Worm (Caenorhabditis elegans) whole organism, L4/young adult: Measurements from ENCODE around the gene irld-50.

Experiments used
- W03F9.2 ChIP-seq: fragments of 150-350 bp; optimal IDR thresholded peaks from 2 replicates; lab custom pipeline; 2014; ENCODE audit warnings: missing biosample characterization, missing genetic modification characterization
- dao-5 ChIP-seq: sonication (generic microtip); optimal IDR thresholded peaks from 2 replicates; lab custom pipeline; 2016; ENCODE audit warnings: missing genotype, missing genetic modification characterization, moderate library complexity, missing compliant biosample characterization
- him-1 ChIP-seq: sonication (generic microtip); optimal IDR thresholded peaks from 2 replicates; lab custom pipeline; 2016; ENCODE audit warnings: missing genotype, missing genetic modification reagents, missing genetic modification characterization, missing compliant biosample characterization

The irld-50 gene

DNA sequence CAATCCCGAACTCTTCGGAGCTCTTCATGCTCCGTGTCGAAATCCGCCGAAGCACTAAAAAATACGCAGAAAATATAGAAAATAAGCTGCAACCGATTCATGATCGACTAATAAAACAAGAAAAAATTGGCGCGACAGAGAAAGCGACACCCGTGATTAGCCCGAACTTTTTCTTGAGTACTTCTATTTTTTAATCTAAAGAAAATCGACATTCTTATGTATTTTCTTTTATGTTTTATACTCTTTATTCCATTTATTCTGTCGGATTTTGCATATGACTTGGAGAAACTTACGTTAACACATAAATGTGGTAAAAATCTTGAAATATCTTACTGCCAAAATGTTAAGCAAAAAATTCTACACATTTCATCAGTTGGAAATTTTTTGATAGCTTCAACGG lies at the start of gene irld-50, which contains the start of gene irld-49:
Gene irld-50 (minus strand): TSS at position 101 of the 400 bp plus-strand sequence.
Gene irld-49 (plus strand): TSS at position 211 of the 400 bp plus-strand sequence.
- no peak for TF ChIP-seq dao-5
- TF ChIP-seq W03F9.2 (tag; lab: Kevin White, UChicago), result no peak

DNA sequence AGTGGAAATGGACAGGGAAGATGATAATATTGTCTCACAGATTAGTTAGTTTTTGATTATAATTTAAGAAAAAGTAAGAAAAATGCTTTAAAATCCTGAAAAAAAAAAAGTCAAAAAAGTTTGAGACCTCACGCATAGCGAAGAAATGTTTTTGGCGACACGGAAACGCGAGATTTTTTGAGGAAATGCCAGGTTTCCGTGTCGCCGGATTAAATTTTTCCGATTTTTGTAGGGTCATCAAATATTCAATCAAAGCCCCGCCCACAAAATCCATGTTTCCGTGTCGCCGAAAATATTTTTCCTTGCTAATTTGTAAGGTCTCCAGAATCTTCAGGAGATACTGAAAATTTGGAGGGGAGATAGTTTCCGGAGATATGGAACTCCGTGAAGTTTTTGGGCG lies 48.4 kb upstream of the irld-50 start:
- TF ChIP-seq him-1 (tag; lab: Kevin White, UChicago) (no peak), dao-5 (no peak), W03F9.2 (tag; lab: Kevin White, UChicago) (no peak)

DNA sequence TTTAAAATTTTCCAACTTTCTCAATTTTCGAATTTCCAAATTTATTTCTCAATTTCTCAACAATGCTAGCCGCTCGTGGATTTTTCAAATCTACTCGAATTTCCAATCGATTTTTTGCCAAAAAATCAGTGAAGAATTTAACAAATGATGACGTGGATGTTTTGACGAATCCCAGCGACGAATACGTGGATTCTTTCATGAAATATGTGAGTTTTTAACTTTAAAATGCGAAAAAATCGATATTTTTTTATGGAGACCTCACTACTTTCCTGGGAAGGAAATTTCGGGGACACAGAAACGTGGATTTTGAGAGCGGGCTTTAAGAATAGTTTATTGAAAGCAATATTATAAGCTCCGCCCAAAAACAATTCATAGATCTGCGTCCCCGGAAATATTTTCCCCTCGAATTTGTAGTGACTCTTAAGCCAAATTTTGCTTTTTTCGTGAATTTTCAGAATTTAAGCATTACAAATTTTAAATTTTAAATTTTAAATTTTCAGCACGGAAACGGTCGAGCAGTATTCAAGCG lies 47.8 kb upstream of the irld-50 start, which contains the start of gene K08A2.2:
Gene K08A2.2 (plus strand): TSS at position 51 of the 529 bp plus-strand sequence.
- no peak for TF ChIP-seq dao-5
- TF ChIP-seq W03F9.2 (tag; lab: Kevin White, UChicago), result no peak
- TF ChIP-seq him-1 (tag; lab: Kevin White, UChicago), result no peak

DNA sequence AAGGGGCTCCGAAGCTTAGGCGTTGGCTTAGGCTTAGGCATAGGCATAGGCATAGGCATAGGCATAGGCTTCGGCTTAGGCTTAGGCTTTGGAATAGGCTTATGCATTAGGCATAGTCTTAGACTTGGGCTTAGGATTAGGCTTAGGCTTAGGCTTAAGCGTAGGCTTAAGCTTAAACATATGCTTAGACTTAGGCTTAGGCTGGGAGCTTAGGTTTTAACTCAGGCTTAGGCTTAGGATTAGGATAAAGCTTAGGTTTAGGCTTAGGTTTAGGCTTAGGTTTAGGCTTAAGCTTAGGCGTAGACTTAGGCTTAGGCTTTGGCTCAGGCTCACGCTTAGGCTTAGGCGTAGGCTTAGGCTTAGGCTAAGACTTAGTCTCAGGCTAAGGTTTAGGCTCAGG lies 46.2 kb upstream of the irld-50 start:
- TF ChIP-seq dao-5 (no peak), him-1 (tag; lab: Kevin White, UChicago) (no peak), W03F9.2 (tag; lab: Kevin White, UChicago) (no peak)

DNA sequence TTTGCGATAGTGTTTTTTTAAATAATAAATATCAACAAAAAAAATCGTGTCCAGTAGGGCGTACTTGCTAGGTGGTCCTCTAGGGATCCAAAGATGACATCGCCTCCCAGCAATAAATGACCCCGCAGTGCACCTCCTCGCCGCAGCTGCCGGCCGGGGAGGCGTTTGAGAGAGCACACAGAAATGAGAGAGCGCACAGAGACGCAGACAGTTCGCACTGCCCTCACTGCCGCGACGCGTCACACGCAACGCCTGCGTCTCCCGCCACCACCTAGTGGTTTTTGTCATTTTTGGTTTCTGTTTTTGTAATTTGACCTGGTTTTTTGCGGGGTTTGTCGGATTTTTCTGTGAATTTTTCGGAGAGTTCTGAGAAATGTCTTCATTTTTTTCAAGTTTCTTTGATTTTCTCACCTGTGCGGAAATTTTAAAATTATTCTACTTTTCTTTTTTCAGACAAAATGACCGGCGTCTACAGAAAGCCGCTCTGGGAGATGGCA lies 44.0 kb upstream of the irld-50 start, which contains the start of gene lido-7:
Gene lido-7 (plus strand): TSS at position 447 of the 497 bp plus-strand sequence.
- TF ChIP-seq dao-5 (no peak), him-1 (tag; lab: Kevin White, UChicago) (peak; percentile 18)

DNA sequence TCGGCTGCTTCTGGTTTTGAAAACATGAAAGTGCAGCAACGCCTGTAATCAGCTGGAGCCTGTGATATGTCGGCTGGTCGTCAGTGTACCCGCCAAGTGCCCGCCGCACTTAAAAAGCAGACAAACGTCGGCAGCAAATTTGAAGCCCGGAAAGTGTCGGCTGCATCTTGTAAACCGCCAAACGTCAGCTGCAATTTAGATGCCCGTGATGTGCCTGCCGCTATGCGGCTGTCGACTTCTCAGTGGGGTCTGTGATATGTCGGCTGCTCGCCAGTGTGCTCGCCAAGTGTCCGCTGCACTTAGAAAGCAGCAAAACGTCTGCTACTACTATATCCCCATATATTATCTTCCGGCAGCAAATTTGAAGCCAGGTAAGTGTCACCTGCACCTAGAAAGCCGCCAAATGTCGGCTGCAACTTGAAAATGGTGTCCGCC lies 43.3 kb upstream of the irld-50 start:
- TF ChIP-seq W03F9.2 (tag; lab: Kevin White, UChicago) (no peak), dao-5 (no peak), him-1 (tag; lab: Kevin White, UChicago) (no peak)

DNA sequence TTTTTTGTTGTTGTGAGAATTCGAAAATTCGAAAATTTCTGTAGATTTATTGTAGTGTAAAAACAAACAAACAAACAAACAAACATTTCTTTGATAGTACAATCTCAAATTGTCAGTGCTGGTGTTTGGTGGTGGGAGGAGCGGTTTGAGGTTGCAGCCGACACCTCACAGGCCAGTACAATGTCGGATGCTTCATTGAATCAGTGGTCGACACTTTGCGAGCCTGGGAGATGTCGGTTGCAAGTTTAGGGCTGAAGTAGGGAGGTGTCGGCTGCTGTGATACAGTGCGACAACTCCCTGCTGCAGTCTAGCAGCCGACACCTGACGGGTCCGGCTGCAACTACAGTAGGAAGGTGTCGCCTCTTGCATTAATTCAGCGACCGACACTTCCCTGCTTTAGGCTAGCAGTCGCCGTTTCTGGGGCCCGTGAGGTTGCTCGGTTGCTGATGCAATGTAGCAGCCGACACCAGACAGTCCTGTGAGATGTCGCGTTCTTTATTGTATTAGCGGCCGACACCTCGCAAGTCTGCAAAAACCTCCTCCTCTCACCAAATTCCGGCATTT lies 42.2 kb upstream of the irld-50 start:
- TF ChIP-seq him-1 (tag; lab: Kevin White, UChicago) (no peak), dao-5 (no peak), W03F9.2 (tag; lab: Kevin White, UChicago) (no peak)

DNA sequence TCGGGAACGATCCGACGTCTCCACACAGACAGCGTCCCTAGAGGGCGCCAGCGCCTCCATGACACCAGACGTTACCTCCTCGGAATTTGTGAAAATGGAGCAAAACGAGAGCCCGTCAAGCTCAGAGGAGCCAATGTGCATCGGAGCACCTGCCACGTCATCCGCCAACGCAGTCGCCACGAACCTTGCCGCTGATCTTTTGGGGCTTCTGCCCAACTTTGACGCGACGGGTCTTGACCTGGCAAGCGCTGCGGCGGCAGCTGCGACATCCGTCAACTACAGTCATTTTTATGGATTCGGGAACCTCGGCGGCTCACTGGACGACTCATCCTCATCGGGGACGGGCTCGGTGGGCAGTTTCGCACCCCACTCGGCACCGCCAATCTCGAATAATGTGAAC lies 41.6 kb upstream of the irld-50 start:
- TF ChIP-seq him-1 (tag; lab: Kevin White, UChicago), result no peak
- no peak for TF ChIP-seq dao-5
- TF ChIP-seq W03F9.2 (tag; lab: Kevin White, UChicago), result no peak

DNA sequence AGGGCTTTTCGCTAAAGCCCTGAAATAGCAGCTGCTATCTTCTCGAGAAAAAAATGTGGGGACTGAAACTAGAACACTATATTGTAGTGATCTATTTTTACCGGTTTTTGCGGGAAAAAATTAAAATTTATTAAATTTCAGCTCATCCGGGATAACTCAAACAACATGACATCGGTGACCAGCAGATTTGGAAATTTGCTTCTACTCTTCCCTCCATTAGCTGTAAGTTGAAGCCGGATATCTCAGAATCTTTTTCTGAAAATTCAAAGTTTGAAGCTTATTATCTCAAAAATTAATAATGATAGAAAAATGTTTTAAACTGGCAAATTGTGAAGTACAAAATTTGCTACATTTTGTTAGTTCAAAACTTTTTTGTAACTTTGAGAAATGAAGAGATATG lies 40.5 kb upstream of the irld-50 start:
- no peak for TF ChIP-seq him-1 (tag; lab: Kevin White, UChicago)
- TF ChIP-seq dao-5, result no peak
- TF ChIP-seq W03F9.2 (tag; lab: Kevin White, UChicago), result no peak

DNA sequence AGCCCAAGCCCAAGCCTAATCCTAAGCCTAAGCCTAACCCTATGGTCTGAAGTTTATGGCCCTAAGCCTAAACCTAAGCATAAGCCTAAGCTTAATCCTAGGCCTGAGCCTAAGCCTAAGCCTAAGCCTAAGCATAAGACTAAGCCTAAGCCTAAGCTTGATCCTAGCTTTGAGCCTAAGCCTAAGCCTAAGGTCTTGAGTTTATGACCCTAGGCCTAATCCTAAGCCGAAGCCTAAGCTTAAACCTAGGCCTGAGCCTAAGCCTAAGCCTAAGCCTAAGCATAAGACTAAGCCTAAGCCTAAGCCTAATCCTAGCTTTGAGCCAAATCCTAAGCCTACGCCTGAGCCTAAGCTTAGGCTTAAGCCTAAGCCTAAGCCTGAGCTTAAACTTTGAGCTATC lies 35.2 kb upstream of the irld-50 start:
- TF ChIP-seq him-1 (tag; lab: Kevin White, UChicago), result no peak
- no peak for TF ChIP-seq W03F9.2 (tag; lab: Kevin White, UChicago)
- no peak for TF ChIP-seq dao-5

DNA sequence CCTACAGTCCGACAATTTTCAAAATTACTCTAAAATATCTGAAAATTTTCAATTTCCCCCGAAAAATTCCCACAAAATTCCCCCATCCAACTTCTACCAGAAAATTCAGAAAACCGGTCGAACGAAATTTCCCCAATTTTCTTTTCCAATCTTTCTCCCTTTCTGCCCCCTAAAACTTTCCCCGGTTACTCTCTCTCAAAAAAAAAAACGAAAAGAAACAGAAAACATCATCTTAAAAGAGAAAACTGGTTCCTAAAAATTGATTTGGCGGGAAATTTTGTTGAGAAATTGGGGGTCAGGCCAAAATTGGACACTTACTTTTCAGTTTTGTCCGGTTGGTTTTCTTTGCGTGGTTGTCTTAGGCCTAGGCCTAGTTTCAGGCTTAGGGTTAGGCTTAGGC lies 33.8 kb upstream of the irld-50 start:
- no peak for TF ChIP-seq W03F9.2 (tag; lab: Kevin White, UChicago)
- no peak for TF ChIP-seq dao-5
- TF ChIP-seq him-1 (tag; lab: Kevin White, UChicago), result no peak

DNA sequence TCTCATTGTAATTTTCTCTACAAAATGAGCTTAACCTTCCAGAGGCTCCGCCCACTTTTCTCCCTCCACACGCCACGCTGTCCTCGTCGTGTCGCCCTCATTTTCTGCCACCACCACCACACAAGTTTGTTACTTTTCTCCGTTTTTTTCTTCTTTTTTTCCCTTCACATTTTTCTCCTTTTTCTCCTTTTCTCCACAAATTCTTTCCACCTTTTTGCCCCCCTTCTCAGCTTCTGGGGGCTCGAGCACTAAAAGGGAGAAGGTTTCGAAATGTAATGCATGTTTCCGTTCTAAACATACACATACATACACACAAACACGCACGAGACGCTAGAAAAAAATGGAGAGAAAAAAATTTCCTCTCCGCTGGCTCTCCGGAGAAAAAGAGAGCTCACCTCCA lies 32.7 kb upstream of the irld-50 start, which contains the start of gene nhr-88:
Gene nhr-88 (plus strand): TSS at position 43 of the 400 bp plus-strand sequence.
- TF ChIP-seq dao-5, result no peak

DNA sequence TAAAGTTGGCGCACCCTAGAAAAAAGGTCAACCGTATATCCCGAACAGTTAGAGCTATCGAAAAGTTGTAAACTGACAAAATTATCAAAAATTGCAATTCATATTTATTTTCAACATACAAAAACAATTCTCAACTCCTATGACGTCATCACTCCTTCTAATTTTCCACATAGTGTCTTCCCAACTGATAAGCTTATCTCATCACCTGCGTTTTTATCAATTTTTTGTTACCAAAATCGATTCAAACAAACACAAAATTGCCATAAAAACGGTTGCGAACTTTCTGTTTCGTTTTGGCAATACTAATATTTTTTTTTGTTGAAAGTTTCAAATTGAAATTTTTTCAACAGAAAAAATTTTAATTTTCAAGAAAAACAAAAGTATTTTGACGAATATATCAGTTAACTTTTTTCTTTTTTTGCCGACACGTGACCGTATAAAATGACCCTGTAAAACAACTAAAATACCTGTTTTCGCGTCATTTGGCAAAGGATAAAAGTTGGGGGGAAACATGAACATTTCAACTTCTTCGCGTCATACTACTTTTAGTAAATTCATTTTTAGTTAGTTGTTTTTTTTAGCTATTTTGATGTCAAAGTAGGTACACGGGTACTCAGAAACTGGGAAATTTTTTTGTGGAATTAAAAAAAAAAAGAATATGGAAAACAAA lies 31.8 kb upstream of the irld-50 start:
- TF ChIP-seq dao-5 (no peak), him-1 (tag; lab: Kevin White, UChicago) (no peak), W03F9.2 (tag; lab: Kevin White, UChicago) (no peak)

DNA sequence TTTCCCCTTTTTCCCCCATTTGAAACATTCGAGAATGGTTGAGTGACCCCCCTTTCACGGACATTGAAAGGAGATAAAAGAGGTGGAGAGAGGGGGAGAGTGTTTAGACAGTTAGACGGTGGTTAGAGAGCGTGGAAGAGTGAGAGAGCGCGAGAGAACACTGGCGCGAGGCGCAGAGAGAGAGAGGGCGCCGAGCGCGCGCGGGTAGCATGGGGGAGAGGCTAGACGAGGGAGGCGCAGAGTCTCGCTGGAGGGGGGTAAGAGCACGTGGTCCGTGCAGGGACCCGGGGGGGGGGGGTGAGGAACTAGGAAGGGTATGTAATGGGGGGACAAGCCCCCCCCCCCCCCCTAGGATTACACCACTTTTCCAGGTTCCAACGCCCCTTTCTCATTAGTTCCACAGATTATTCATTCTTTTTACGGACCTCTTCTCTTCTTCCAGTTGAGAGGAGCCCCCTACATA lies 30.1 kb upstream of the irld-50 start:
- no peak for TF ChIP-seq W03F9.2 (tag; lab: Kevin White, UChicago)
- peak; percentile 91 for TF ChIP-seq him-1 (tag; lab: Kevin White, UChicago)
- TF ChIP-seq dao-5, result no peak
